Worm (Caenorhabditis elegans) whole organism, early embryonic: ENCODE measurements around the gene K02E10.5.

Experiments used
- B0310.2 ChIP-seq: sonication (generic microtip); optimal IDR thresholded peaks from 2 replicates; lab custom pipeline; 2016; ENCODE audit warnings: mild to moderate bottlenecking, missing genetic modification characterization, missing compliant biosample characterization
- F13C5.2 ChIP-seq: sonication (generic microtip); optimal IDR thresholded peaks from 2 replicates; lab custom pipeline; 2017; ENCODE audit warnings: mild to moderate bottlenecking, missing genetic modification characterization, inconsistent platforms, missing compliant biosample characterization
- ama-1 ChIP-seq: fragments of 150-350 bp; optimal IDR thresholded peaks from 2 replicates; lab custom pipeline; 2014
- ceh-36 ChIP-seq: sonication (generic microtip); optimal IDR thresholded peaks from 2 replicates; lab custom pipeline; 2016; ENCODE audit warnings: missing genetic modification characterization, inconsistent platforms, missing compliant biosample characterization
- ets-7 ChIP-seq: sonication (generic microtip); optimal IDR thresholded peaks from 2 replicates; lab custom pipeline; 2016; ENCODE audit warnings: missing genotype, missing genetic modification characterization, missing compliant biosample characterization
- hmg-4 ChIP-seq: fragments of 200-800 bp; sonication (Bioruptor generic); optimal IDR thresholded peaks from 2 replicates; lab custom pipeline; 2018; ENCODE audit warnings: mild to moderate bottlenecking, missing genetic modification characterization, missing compliant biosample characterization
- scrt-1 ChIP-seq: fragments of 200-800 bp; sonication (Bioruptor generic); IDR thresholded peaks from 2 replicates; pipeline ENCODE4 v1.3.6; 2022; ENCODE audit warnings: missing genetic modification characterization, missing compliant biosample characterization
- sea-1 ChIP-seq: fragments of 200-800 bp; sonication (Bioruptor generic); conservative IDR thresholded peaks from 2 replicates; pipeline ENCODE4 v1.3.6; 2022; ENCODE audit warnings: missing genetic modification characterization, missing compliant biosample characterization
- tbx-37 ChIP-seq: fragments of 200-800 bp; sonication (Bioruptor generic); conservative IDR thresholded peaks from 2 replicates; pipeline ENCODE4 v1.3.6; 2022; ENCODE audit warnings: missing genetic modification reagents, missing genetic modification characterization, missing compliant biosample characterization

ce11 chrX:2527877-2528276 lies 49.2 kb upstream of the K02E10.5 start:
- TF ChIP-seq ceh-36 (tag; lab: Kevin White, UChicago): no peak
- no peak for TF ChIP-seq tbx-37 (GFP tag; lab: Robert Waterston, UW)
- no peak for TF ChIP-seq ama-1 (lab: Kevin White, UChicago)
- no peak for TF ChIP-seq ets-7
- no peak for TF ChIP-seq B0310.2
- TF ChIP-seq sea-1 (GFP tag; lab: Robert Waterston, UW): no peak
- no peak for TF ChIP-seq scrt-1 (GFP tag; lab: Robert Waterston, UW)
- TF ChIP-seq F13C5.2 (tag; lab: Kevin White, UChicago): no peak
- no peak for TF ChIP-seq hmg-4 (GFP tag; lab: Kevin White, UChicago)
